Worm (Caenorhabditis elegans) whole organism, young adult: ENCODE measurements around the gene T27E7.9.

Experiments
- dpl-1 ChIP-seq: fragments of 150-350 bp; optimal IDR thresholded peaks from 2 replicates; lab custom pipeline; 2014; ENCODE audit warnings: missing biosample characterization, missing genetic modification reagents, missing genetic modification characterization
- repo-1 ChIP-seq: sonication (generic microtip); optimal IDR thresholded peaks from 2 replicates; lab custom pipeline; 2017; ENCODE audit warnings: mild to moderate bottlenecking, missing genetic modification characterization, missing compliant biosample characterization
- unc-62 ChIP-seq: fragments of 150-350 bp; optimal IDR thresholded peaks from 2 replicates; lab custom pipeline; 2014; ENCODE audit warnings: missing biosample characterization, missing genetic modification reagents, missing genetic modification characterization

DNA sequence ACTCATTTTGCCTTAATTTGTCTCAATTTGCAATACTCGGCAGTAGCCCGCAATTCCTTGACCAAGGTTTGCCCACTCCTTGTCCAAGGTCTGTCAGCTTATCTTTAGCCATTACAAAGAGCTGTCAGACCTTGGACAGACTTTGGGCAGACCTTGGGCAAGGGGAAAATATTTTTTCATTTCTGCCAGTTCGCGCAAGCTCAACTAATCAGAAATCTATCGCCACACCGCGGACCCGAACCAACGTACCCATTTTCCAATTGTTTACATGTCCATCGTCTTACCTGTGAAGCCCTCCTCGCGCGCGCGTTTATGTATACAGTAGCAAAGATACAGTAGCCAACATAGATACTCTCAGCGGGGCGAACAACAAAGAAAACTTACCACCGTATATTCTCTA lies 34.0 kb downstream of the T27E7.9 start:
- TF ChIP-seq dpl-1 (no peak), unc-62 (no peak), repo-1 (no peak)
